Worm (Caenorhabditis elegans) whole organism, mixed stage, embryonic: Measurements from ENCODE around the gene srh-183.

Source experiments
- elt-1 ChIP-seq: sonication (generic microtip); optimal IDR thresholded peaks from 2 replicates; lab custom pipeline; 2017; ENCODE audit warnings: missing genetic modification characterization, mild to moderate bottlenecking, missing compliant biosample characterization, antibody characterized with exemption, moderate library complexity, borderline replicate concordance; ENCODE audit not compliant: insufficient read depth
- lin-13 ChIP-seq: fragments of 150-350 bp; optimal IDR thresholded peaks from 2 replicates; lab custom pipeline; 2014; ENCODE audit warnings: missing biosample characterization, missing genetic modification characterization
- mep-1 ChIP-seq: fragments of 150-350 bp; optimal IDR thresholded peaks from 2 replicates; lab custom pipeline; 2017; ENCODE audit warnings: missing biosample characterization, missing genetic modification reagents, missing genetic modification characterization, inconsistent platforms
- nhr-237 ChIP-seq: fragments of 150-350 bp; optimal IDR thresholded peaks from 2 replicates; lab custom pipeline; 2014; ENCODE audit warnings: missing biosample characterization, missing genetic modification characterization
- nhr-28 ChIP-seq: fragments of 150-350 bp; optimal IDR thresholded peaks from 2 replicates; lab custom pipeline; 2014; ENCODE audit warnings: missing biosample characterization, missing genetic modification characterization
- nhr-76 ChIP-seq: sonication (generic microtip); optimal IDR thresholded peaks from 2 replicates; lab custom pipeline; 2017; ENCODE audit warnings: missing biosample characterization, missing genetic modification characterization
- pha-4 ChIP-seq: fragments of 150-350 bp; optimal IDR thresholded peaks from 2 replicates; lab custom pipeline; 2018; ENCODE audit warnings: missing biosample characterization, missing genetic modification reagents, missing genetic modification characterization
- tbx-8 ChIP-seq: fragments of 200-800 bp; sonication (Bioruptor generic); optimal IDR thresholded peaks from 2 replicates; lab custom pipeline; 2018; ENCODE audit warnings: mild to moderate bottlenecking, missing genetic modification characterization, moderate library complexity, missing compliant biosample characterization

DNA sequence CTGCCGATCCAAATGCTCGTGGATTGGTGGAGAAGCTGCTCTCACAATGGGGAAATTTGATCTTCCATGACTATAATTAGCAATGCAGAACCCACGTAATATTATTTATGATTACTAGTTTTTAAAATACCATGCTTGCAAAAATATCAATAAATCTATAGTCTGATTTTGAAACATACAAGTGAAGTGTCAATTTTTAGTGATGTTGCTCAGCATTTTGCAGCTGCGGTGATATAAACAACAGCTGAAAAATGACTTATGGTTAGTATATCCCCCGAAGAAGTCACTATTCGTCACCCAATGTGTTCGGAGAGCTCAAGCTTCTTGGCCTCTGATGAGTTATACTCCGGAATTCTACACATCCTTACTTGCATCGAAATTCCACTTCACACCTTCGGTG, 19.4 kb downstream of the srh-183 start, which contains the start of gene srh-172:
- TF ChIP-seq tbx-8 (no peak), nhr-237 (tag; lab: Kevin White, UChicago) (no peak), nhr-28 (tag; lab: Kevin White, UChicago) (no peak), elt-1 (no peak), nhr-76 (tag; lab: Kevin White, UChicago) (no peak), mep-1 (tag; lab: Kevin White, UChicago) (no peak), lin-13 (no peak), pha-4 (tag; lab: Kevin White, UChicago) (no peak)
